Fruit fly (Drosophila melanogaster): ENCODE results near the gene Wdfy2.

DNA sequence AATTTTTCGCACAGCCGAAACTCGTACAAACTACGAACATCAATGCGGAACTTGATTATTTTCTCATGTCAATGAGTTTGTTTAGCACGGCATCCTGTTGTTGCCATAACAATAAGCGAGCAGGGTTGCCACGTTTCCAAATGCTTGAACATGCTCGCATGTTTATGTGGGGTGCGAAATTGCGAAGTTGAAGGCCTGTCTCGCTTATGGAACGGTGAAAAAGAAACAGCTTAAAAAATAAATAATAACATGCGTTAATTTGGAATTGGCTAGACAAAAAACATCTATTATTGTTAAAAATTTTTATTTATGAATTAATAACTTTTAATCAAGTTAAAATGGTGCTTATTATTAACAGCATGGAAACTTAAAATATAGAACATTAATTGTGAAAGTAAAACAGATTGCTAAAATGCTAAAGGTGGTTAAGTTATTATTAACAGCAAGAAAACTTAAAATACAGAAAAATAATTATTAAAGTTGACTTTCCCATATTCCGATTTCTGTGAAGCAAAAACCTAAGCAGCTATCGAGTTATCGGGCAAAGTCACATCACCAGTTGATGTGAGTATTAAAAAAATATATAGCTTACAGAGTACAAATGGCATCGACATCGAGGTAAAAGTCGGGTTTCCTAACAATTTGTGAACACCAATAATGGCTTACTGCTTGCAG is 7.8 kb downstream of the Wdfy2 start, which contains the start of the genes Bug22 and TfIIB:
- TF ChIP-seq foxo (GFP tag; optimal IDR thresholded peaks at IDR 0.05) (no peak), Mio (GFP tag; optimal IDR thresholded peaks at IDR 0.05) (no peak), Hr78 (GFP tag; optimal IDR thresholded peaks at IDR 0.05) (no peak), Rel (GFP tag; optimal IDR thresholded peaks at IDR 0.05) (no peak), Rel (tag; optimal IDR thresholded peaks at IDR 0.05) (no peak), dsf (GFP tag; optimal IDR thresholded peaks at IDR 0.05; ENCODE audit: borderline replicate concordance) (peak; percentile 50), br (GFP tag; optimal IDR thresholded peaks at IDR 0.05) (no peak), HLH106 (tag; optimal IDR thresholded peaks at IDR 0.05) (peak; percentile 65), psq (GFP tag; optimal IDR thresholded peaks at IDR 0.05) (peak; percentile 62), woc (GFP tag; optimal IDR thresholded peaks at IDR 0.05) (peak; percentile 86), tai (GFP tag; optimal IDR thresholded peaks at IDR 0.05) (no peak), lola (GFP tag; optimal IDR thresholded peaks at IDR 0.05) (no peak), pan (optimal IDR thresholded peaks at IDR 0.05) (no peak)
